Worm (Caenorhabditis elegans) whole organism, late embryonic: Measurements from ENCODE around the gene str-74.

Experiments used
- C08G9.2 ChIP-seq: sonication (generic microtip); optimal IDR thresholded peaks from 2 replicates; lab custom pipeline; 2016; ENCODE audit warnings: mild to moderate bottlenecking, missing genetic modification characterization, moderate library complexity, missing compliant biosample characterization
- F13H6.1 ChIP-seq: sonication (generic microtip); optimal IDR thresholded peaks from 2 replicates; lab custom pipeline; 2016; ENCODE audit warnings: missing genetic modification characterization, missing compliant biosample characterization
- ama-1 ChIP-seq: fragments of 150-350 bp; optimal IDR thresholded peaks from 2 replicates; lab custom pipeline; 2014
- ceh-14 ChIP-seq: sonication (generic microtip); optimal IDR thresholded peaks from 2 replicates; lab custom pipeline; 2016; ENCODE audit warnings: missing genotype, missing genetic modification characterization, missing compliant biosample characterization
- ceh-19 ChIP-seq: fragments of 200-800 bp; sonication (Bioruptor generic); optimal IDR thresholded peaks from 2 replicates; lab custom pipeline; 2018; ENCODE audit warnings: mild to moderate bottlenecking, missing genetic modification characterization, missing compliant biosample characterization
- ceh-24 ChIP-seq: sonication (generic microtip); optimal IDR thresholded peaks from 2 replicates; lab custom pipeline; 2016; ENCODE audit warnings: mild to moderate bottlenecking, missing genetic modification characterization, missing compliant biosample characterization
- ceh-34 ChIP-seq: sonication (generic microtip); optimal IDR thresholded peaks from 2 replicates; lab custom pipeline; 2016; ENCODE audit warnings: mild to moderate bottlenecking, missing genetic modification characterization, missing compliant biosample characterization
- ceh-45 ChIP-seq: fragments of 200-800 bp; sonication (Bioruptor generic); IDR thresholded peaks from 2 replicates; pipeline ENCODE4 v1.3.6; 2022; ENCODE audit warnings: missing genetic modification reagents, missing genetic modification characterization, missing compliant biosample characterization
- ceh-6 ChIP-seq: fragments of 200-800 bp; sonication (Bioruptor generic); optimal IDR thresholded peaks from 2 replicates; lab custom pipeline; 2018; ENCODE audit warnings: mild to moderate bottlenecking, missing genetic modification characterization, missing compliant biosample characterization
- dmd-4 ChIP-seq: sonication (generic microtip); optimal IDR thresholded peaks from 2 replicates; lab custom pipeline; 2016; ENCODE audit warnings: borderline replicate concordance, missing genetic modification characterization, missing compliant biosample characterization
- dve-1 ChIP-seq: sonication (generic microtip); optimal IDR thresholded peaks from 2 replicates; lab custom pipeline; 2017; ENCODE audit warnings: antibody characterized with exemption, mild to moderate bottlenecking, missing genetic modification characterization, missing compliant biosample characterization
- elt-2 ChIP-seq: sonication (generic microtip); optimal IDR thresholded peaks from 2 replicates; lab custom pipeline; 2016; ENCODE audit warnings: missing genetic modification reagents, missing genetic modification characterization, missing compliant biosample characterization
- fkh-10 ChIP-seq: fragments of 150-350 bp; optimal IDR thresholded peaks from 2 replicates; lab custom pipeline; 2014; ENCODE audit warnings: missing biosample characterization, missing genetic modification reagents, missing genetic modification characterization
- hlh-13 ChIP-seq: fragments of 200-800 bp; sonication (Bioruptor generic); optimal IDR thresholded peaks from 2 replicates; lab custom pipeline; 2018; ENCODE audit warnings: mild to moderate bottlenecking, missing genetic modification characterization, missing compliant biosample characterization
- hlh-30 ChIP-seq: sonication (generic microtip); optimal IDR thresholded peaks from 2 replicates; lab custom pipeline; 2017; ENCODE audit warnings: antibody characterized with exemption, missing genetic modification characterization, missing compliant biosample characterization; ENCODE audit not compliant: insufficient read depth
- hlh-6 ChIP-seq: sonication (generic microtip); optimal IDR thresholded peaks from 2 replicates; lab custom pipeline; 2016; ENCODE audit warnings: missing genotype, missing genetic modification characterization, missing compliant biosample characterization
- hlh-8 ChIP-seq: sonication (generic microtip); optimal IDR thresholded peaks from 2 replicates; lab custom pipeline; 2016; ENCODE audit warnings: missing genotype, missing genetic modification characterization, missing compliant biosample characterization
- madf-2 ChIP-seq: sonication (generic microtip); optimal IDR thresholded peaks from 2 replicates; lab custom pipeline; 2017; ENCODE audit warnings: missing genetic modification characterization, missing compliant biosample characterization
- nfya-1 ChIP-seq: sonication (generic microtip); optimal IDR thresholded peaks from 2 replicates; lab custom pipeline; 2017; ENCODE audit warnings: missing genetic modification characterization, mild to moderate bottlenecking, missing compliant biosample characterization, antibody characterized with exemption, moderate library complexity
- nhr-232 ChIP-seq: sonication (generic microtip); optimal IDR thresholded peaks from 2 replicates; lab custom pipeline; 2016; ENCODE audit warnings: missing genetic modification characterization, missing compliant biosample characterization
- npax-4 ChIP-seq: sonication (generic microtip); optimal IDR thresholded peaks from 2 replicates; lab custom pipeline; 2016; ENCODE audit warnings: missing genetic modification characterization, missing compliant biosample characterization
- pax-1 ChIP-seq: fragments of 150-350 bp; optimal IDR thresholded peaks from 2 replicates; lab custom pipeline; 2014; ENCODE audit warnings: missing biosample characterization, missing genetic modification characterization
- pqm-1 ChIP-seq: sonication (generic microtip); optimal IDR thresholded peaks from 2 replicates; lab custom pipeline; 2016; ENCODE audit warnings: missing genetic modification characterization, missing compliant biosample characterization
- ref-2 ChIP-seq: sonication (generic microtip); optimal IDR thresholded peaks from 2 replicates; lab custom pipeline; 2016; ENCODE audit warnings: missing genetic modification characterization, missing compliant biosample characterization
- sdc-2 ChIP-seq: sonication (generic microtip); optimal IDR thresholded peaks from 2 replicates; lab custom pipeline; 2016; ENCODE audit warnings: missing genotype, missing genetic modification characterization, missing compliant biosample characterization
- tbx-2 ChIP-seq: sonication (generic microtip); optimal IDR thresholded peaks from 2 replicates; lab custom pipeline; 2016; ENCODE audit warnings: missing genetic modification characterization, missing compliant biosample characterization
- tbx-7 ChIP-seq: sonication (generic microtip); optimal IDR thresholded peaks from 2 replicates; lab custom pipeline; 2016; ENCODE audit warnings: missing genotype, missing genetic modification characterization, missing compliant biosample characterization
- unc-42 ChIP-seq: sonication (generic microtip); optimal IDR thresholded peaks from 2 replicates; lab custom pipeline; 2016; ENCODE audit warnings: missing genotype, missing genetic modification characterization, missing compliant biosample characterization
- unc-55 ChIP-seq: sonication (generic microtip); optimal IDR thresholded peaks from 2 replicates; lab custom pipeline; 2017; ENCODE audit warnings: missing biosample characterization, missing genetic modification reagents, missing genetic modification characterization
- unc-86 ChIP-seq: sonication (generic microtip); optimal IDR thresholded peaks from 2 replicates; lab custom pipeline; 2016; ENCODE audit warnings: missing genetic modification characterization, missing compliant biosample characterization

Gene str-74

ce11 chrX:10199202-10199601, 41.6 kb downstream of the str-74 start:
- no peak for TF ChIP-seq hlh-8 (tag; lab: Kevin White, UChicago)
- TF ChIP-seq nhr-232: no peak

DNA sequence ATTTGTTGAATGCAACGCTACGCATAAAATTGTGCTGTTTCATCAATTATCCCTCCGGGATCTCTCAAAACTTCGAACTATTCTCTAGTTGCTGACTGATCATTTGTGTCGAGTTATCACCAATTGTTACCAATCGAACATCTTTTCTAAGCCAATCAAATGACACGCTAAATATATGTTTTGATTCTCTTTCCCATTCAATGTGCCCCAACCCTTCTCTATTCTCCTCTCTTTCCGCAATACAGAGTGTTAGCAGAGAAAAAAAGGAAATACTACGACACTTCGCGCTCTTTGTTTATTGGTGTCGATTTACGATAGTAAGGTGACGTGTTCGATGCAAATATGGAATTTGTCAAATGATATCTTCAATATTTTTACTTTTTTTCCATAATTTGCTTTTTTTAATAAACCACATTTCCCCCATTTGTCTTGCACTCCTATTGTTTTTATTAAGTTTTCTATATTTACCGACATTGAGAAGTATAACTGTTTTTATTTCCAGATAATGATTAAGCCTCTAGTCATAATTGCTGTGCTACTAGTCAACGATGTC, 43.6 kb downstream of the str-74 start, which contains the start of gene nucb-1:
Gene nucb-1, plus strand, starts transcription at position 503 of the 553 bp plus-strand sequence.
- TF ChIP-seq unc-42: peak; percentile 26
- no peak for TF ChIP-seq ref-2 (tag; lab: Kevin White, UChicago)
- TF ChIP-seq dve-1 (tag; lab: Kevin White, UChicago): peak; percentile 63
- peak; percentile 89 for TF ChIP-seq ceh-34 (tag; lab: Kevin White, UChicago)
- TF ChIP-seq ama-1 (lab: Kevin White, UChicago): no peak
- peak; percentile 73 for TF ChIP-seq nfya-1 (tag; lab: Kevin White, UChicago)
- TF ChIP-seq pax-1 (tag; lab: Kevin White, UChicago): peak; percentile 40
- no peak for TF ChIP-seq dmd-4 (tag; lab: Kevin White, UChicago)
- TF ChIP-seq unc-55: peak; percentile 78
- TF ChIP-seq hlh-8 (tag; lab: Kevin White, UChicago): peak; percentile 10
- no peak for TF ChIP-seq npax-4 (tag; lab: Kevin White, UChicago)
- TF ChIP-seq madf-2: peak; percentile 39
- peak; percentile 33 for TF ChIP-seq sdc-2 (tag; lab: Kevin White, UChicago)
- TF ChIP-seq C08G9.2: no peak
- peak; percentile 27 for TF ChIP-seq hlh-30 (tag; lab: Kevin White, UChicago)
- TF ChIP-seq ceh-14: no peak
- no peak for TF ChIP-seq elt-2 (tag; lab: Kevin White, UChicago)
- peak; percentile 56 for TF ChIP-seq tbx-2 (tag; lab: Kevin White, UChicago)

DNA sequence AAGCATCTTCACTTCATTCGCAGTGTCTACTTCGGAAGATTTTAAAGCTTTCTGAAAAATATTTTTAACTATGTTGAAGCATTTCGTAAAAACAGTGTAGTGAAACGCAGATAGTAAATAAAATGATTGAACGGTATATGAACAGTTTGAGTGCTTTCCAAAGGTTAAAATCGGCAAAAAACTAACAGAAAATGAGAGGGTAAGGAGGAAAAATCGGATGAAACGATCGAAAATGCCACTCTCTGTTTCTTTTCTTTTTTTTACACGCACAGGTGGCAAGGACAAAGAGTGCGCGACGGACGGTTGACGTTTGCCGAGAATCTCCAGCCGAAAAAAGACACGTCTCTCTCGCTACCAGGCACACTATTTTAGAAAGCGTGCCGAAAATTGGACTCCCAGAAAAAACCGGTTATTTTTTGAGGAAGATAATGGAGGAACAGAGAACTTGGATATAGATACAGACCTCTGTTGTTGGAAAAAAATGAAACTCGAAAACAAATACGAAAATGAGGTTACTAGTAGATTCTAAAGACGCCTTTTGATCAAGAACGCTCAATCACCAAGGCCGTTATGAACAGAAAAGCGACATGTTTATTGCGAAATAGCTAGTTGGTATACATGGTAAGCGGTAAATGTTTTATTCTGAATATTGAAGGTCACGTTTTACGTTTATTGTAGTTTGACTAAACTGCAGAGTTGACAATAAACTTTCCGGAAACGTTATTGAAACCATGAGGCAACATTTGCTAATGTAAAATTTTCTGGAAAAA, 46.3 kb downstream of the str-74 start, which contains the start of gene myrf-2:
Gene myrf-2, minus strand, starts transcription at position 51 of the 770 bp plus-strand sequence.
- TF ChIP-seq C08G9.2 (no peak), sdc-2 (tag; lab: Kevin White, UChicago) (no peak), dve-1 (tag; lab: Kevin White, UChicago) (no peak), hlh-13 (GFP tag; lab: Kevin White, UChicago) (no peak), unc-86 (tag; lab: Kevin White, UChicago) (no peak), elt-2 (tag; lab: Kevin White, UChicago) (no peak)

DNA sequence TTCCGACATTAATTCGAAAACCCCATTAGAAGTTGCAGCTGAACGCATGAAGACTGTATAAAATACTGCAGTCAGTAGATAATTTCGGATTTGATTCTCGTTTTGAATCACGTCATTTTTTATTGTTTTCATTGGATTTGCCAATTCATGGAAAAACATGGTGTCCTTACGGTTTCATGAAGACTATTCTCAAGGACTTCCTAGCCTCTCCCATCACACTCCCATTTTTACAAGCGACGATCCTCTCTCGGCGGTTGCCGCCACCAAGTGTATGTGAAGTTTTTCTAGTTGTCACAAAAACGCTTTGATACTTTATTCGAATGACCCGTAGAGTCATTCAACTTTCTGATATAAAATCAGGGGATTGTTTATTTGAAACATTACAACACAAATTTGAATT, 51.0 kb downstream of the str-74 start:
- TF ChIP-seq hlh-6 (tag; lab: Kevin White, UChicago) (no peak), fkh-10 (GFP tag; lab: Kevin White, UChicago) (no peak), pqm-1 (tag; lab: Kevin White, UChicago) (no peak), ceh-24 (tag; lab: Kevin White, UChicago) (no peak), ceh-19 (GFP tag; lab: Kevin White, UChicago) (no peak), ceh-45 (GFP tag; lab: Robert Waterston, UW) (no peak), tbx-7 (no peak), ceh-6 (no peak), npax-4 (tag; lab: Kevin White, UChicago) (no peak), F13H6.1 (tag; lab: Kevin White, UChicago) (no peak), ama-1 (lab: Kevin White, UChicago) (no peak)
